Fruit fly (Drosophila melanogaster): ENCODE measurements around the gene Cyp28a5.

- no peak for TF ChIP-seq Crg-1 (GFP tag; optimal IDR thresholded peaks at IDR 0.05)
- no peak for TF ChIP-seq tj (GFP tag; optimal IDR thresholded peaks at IDR 0.05)
- TF ChIP-seq CG14711 (tag; optimal IDR thresholded peaks at IDR 0.05) = no peak
- TF ChIP-seq ovo (GFP tag; optimal IDR thresholded peaks at IDR 0.05) = no peak
- TF ChIP-seq kay (GFP tag; ENCODE audit: borderline replicate concordance) = no peak
Measured at dm6 chr2L:14013478-14013877, 36.4 kb downstream of the Cyp28a5 start.
